Worm (Caenorhabditis elegans) whole organism, L1 larva: ENCODE measurements around the gene cutl-5.

Experiments used
- C04F5.9 ChIP-seq: sonication (generic microtip); optimal IDR thresholded peaks from 2 replicates; lab custom pipeline; 2016; ENCODE audit warnings: missing genetic modification characterization, missing compliant biosample characterization
- C16A3.4 ChIP-seq: fragments of 150-350 bp; optimal IDR thresholded peaks from 2 replicates; lab custom pipeline; 2014; ENCODE audit warnings: missing biosample characterization, missing genetic modification characterization
- ama-1 ChIP-seq: fragments of 150-350 bp; optimal IDR thresholded peaks from 2 replicates; lab custom pipeline; 2014
- blmp-1 ChIP-seq: fragments of 150-350 bp; optimal IDR thresholded peaks from 2 replicates; lab custom pipeline; 2014; ENCODE audit warnings: missing biosample characterization, missing genetic modification characterization
- ceh-8 ChIP-seq: fragments of 200-800 bp; sonication (Bioruptor generic); optimal IDR thresholded peaks from 2 replicates; lab custom pipeline; 2018; ENCODE audit warnings: mild to moderate bottlenecking, missing genetic modification characterization, moderate library complexity, missing compliant biosample characterization
- ceh-82 ChIP-seq, 3 experiments: fragments of 150-350 bp in 1 of 3; sonication (generic microtip) in 2 of 3; optimal IDR thresholded peaks; 2 replicates each; lab custom pipeline; 2014 to 2017; ENCODE audit warnings: missing biosample characterization in 3 of 3, missing genetic modification characterization in 3 of 3
- ceh-90 ChIP-seq: sonication (generic microtip); optimal IDR thresholded peaks from 2 replicates; lab custom pipeline; 2016; ENCODE audit warnings: missing genetic modification characterization, missing compliant biosample characterization
- ces-1 ChIP-seq: fragments of 150-350 bp; optimal IDR thresholded peaks from 2 replicates; lab custom pipeline; 2014; ENCODE audit warnings: missing biosample characterization, missing genetic modification reagents, missing genetic modification characterization
- dpl-1 ChIP-seq, 3 experiments: fragments of 150-350 bp in 2 of 3; sonication (generic microtip) in 1 of 3; optimal IDR thresholded peaks; 2 replicates each; lab custom pipeline; 2014 to 2017; ENCODE audit warnings: missing biosample characterization in 3 of 3, missing genetic modification characterization in 3 of 3, missing genetic modification reagents in 3 of 3
- efl-1 ChIP-seq, 4 experiments: fragments of 150-350 bp; optimal IDR thresholded peaks in 3 of 4; peaks in 1 of 4; 1 replicate in 1 of 4; 2 replicates in 3 of 4; lab custom pipeline; 2014; ENCODE audit warnings: missing biosample characterization in 2 of 4, missing genetic modification characterization in 2 of 4, missing genetic modification reagents in 2 of 4
- efl-3 ChIP-seq: fragments of 200-800 bp; sonication (Bioruptor generic); optimal IDR thresholded peaks from 2 replicates; lab custom pipeline; 2018; ENCODE audit warnings: mild to moderate bottlenecking, missing genetic modification characterization, missing compliant biosample characterization
- elt-2 ChIP-seq: sonication (generic microtip); optimal IDR thresholded peaks from 2 replicates; lab custom pipeline; 2016; ENCODE audit warnings: missing genetic modification characterization, mild to moderate bottlenecking, inconsistent platforms, missing compliant biosample characterization, missing genetic modification reagents
- elt-3 ChIP-seq, 6 experiments: fragments of 150-350 bp in 1 of 6; sonication (generic microtip); optimal IDR thresholded peaks; 2 replicates each; lab custom pipeline; 2017 to 2018; ENCODE audit warnings: missing biosample characterization in 6 of 6, missing genetic modification characterization in 6 of 6, inconsistent platforms in 1 of 6
- fkh-10 ChIP-seq: sonication (generic microtip); optimal IDR thresholded peaks from 2 replicates; lab custom pipeline; 2017; ENCODE audit warnings: missing biosample characterization, missing genetic modification reagents, missing genetic modification characterization
- fkh-4 ChIP-seq: sonication (generic microtip); optimal IDR thresholded peaks from 2 replicates; lab custom pipeline; 2016; ENCODE audit warnings: missing compliant biosample characterization, missing genetic modification characterization, borderline replicate concordance
- fos-1 ChIP-seq: fragments of 150-350 bp; optimal IDR thresholded peaks from 2 replicates; lab custom pipeline; 2014; ENCODE audit warnings: missing biosample characterization, missing genetic modification characterization
- grh-1 ChIP-seq: fragments of 200-800 bp; sonication (Bioruptor generic); IDR thresholded peaks from 2 replicates; pipeline ENCODE4 v1.3.6; 2022; ENCODE audit warnings: missing genetic modification reagents, missing genetic modification characterization, missing compliant biosample characterization
- hlh-4 ChIP-seq: sonication (generic microtip); optimal IDR thresholded peaks from 2 replicates; lab custom pipeline; 2016; ENCODE audit warnings: mild to moderate bottlenecking, missing genetic modification characterization, missing compliant biosample characterization
- irx-1 ChIP-seq: sonication (generic microtip); optimal IDR thresholded peaks from 2 replicates; lab custom pipeline; 2016; ENCODE audit warnings: missing genetic modification characterization, missing compliant biosample characterization
- isw-1 ChIP-seq: fragments of 200-800 bp; sonication (Bioruptor generic); IDR thresholded peaks from 2 replicates; pipeline ENCODE4 v1.3.6; 2022; ENCODE audit warnings: missing genetic modification characterization, missing compliant biosample characterization
- lin-14 ChIP-seq: fragments of 200-800 bp; sonication (Bioruptor generic); optimal IDR thresholded peaks from 2 replicates; lab custom pipeline; 2018; ENCODE audit warnings: mild to moderate bottlenecking, missing genetic modification characterization, moderate library complexity, missing compliant biosample characterization
- lin-35 ChIP-seq, 2 experiments: fragments of 150-350 bp; optimal IDR thresholded peaks; 2 replicates each; lab custom pipeline; 2014; ENCODE audit warnings: missing biosample characterization in 2 of 2, missing genetic modification characterization in 2 of 2, missing genetic modification reagents in 2 of 2
- lin-39 ChIP-seq: fragments of 150-350 bp; optimal IDR thresholded peaks from 2 replicates; lab custom pipeline; 2014; ENCODE audit warnings: missing biosample characterization, missing genetic modification reagents, missing genetic modification characterization
- lir-3 ChIP-seq: sonication (generic microtip); optimal IDR thresholded peaks from 2 replicates; lab custom pipeline; 2016; ENCODE audit warnings: mild to moderate bottlenecking, missing genetic modification characterization, moderate library complexity, missing compliant biosample characterization; ENCODE audit not compliant: poor library complexity
- lsy-2 ChIP-seq, 2 experiments: fragments of 150-350 bp; optimal IDR thresholded peaks; 2 replicates each; lab custom pipeline; 2014; ENCODE audit warnings: missing biosample characterization in 2 of 2, missing genetic modification characterization in 2 of 2
- mab-9 ChIP-seq: fragments of 200-800 bp; sonication (Bioruptor generic); IDR thresholded peaks from 2 replicates; pipeline ENCODE4 v1.3.6; 2022; ENCODE audit warnings: missing genetic modification reagents, missing genetic modification characterization, missing compliant biosample characterization
- mdl-1 ChIP-seq, 2 experiments: fragments of 150-350 bp; optimal IDR thresholded peaks; 2 replicates each; lab custom pipeline; 2014 to 2017; ENCODE audit warnings: missing biosample characterization in 2 of 2, missing genetic modification characterization in 2 of 2, inconsistent platforms in 1 of 2
- mef-2 ChIP-seq: fragments of 150-350 bp; optimal IDR thresholded peaks from 2 replicates; lab custom pipeline; 2014; ENCODE audit warnings: missing biosample characterization, missing genetic modification characterization
- mep-1 ChIP-seq: fragments of 150-350 bp; optimal IDR thresholded peaks from 2 replicates; lab custom pipeline; 2014; ENCODE audit warnings: missing biosample characterization, missing genetic modification characterization
- nhr-19 ChIP-seq: fragments of 200-800 bp; sonication (Bioruptor generic); conservative IDR thresholded peaks from 2 replicates; pipeline ENCODE4 v1.3.6; 2022; ENCODE audit warnings: missing genetic modification characterization, missing compliant biosample characterization
- nhr-28 ChIP-seq: fragments of 150-350 bp; optimal IDR thresholded peaks from 2 replicates; lab custom pipeline; 2014; ENCODE audit warnings: missing biosample characterization, missing genetic modification characterization
- nhr-47 ChIP-seq: sonication (generic microtip); optimal IDR thresholded peaks from 2 replicates; lab custom pipeline; 2016; ENCODE audit warnings: mild to moderate bottlenecking, missing genetic modification characterization, moderate library complexity, missing compliant biosample characterization
- nhr-77 ChIP-seq: fragments of 150-350 bp; optimal IDR thresholded peaks from 2 replicates; lab custom pipeline; 2014; ENCODE audit warnings: missing biosample characterization, missing genetic modification characterization
- nhr-84 ChIP-seq: sonication (generic microtip); optimal IDR thresholded peaks from 2 replicates; lab custom pipeline; 2017; ENCODE audit warnings: missing biosample characterization, missing genetic modification characterization
- pag-3 ChIP-seq: sonication (generic microtip); optimal IDR thresholded peaks from 2 replicates; lab custom pipeline; 2017; ENCODE audit warnings: missing genetic modification characterization, mild to moderate bottlenecking, missing compliant biosample characterization, antibody characterized with exemption, borderline replicate concordance; ENCODE audit not compliant: insufficient read depth
- skn-1 ChIP-seq: fragments of 150-350 bp; optimal IDR thresholded peaks from 2 replicates; lab custom pipeline; 2014; ENCODE audit warnings: missing biosample characterization, missing genetic modification characterization
- snpc-4 ChIP-seq: fragments of 150-350 bp; optimal IDR thresholded peaks from 2 replicates; lab custom pipeline; 2014; ENCODE audit warnings: missing biosample characterization, missing genetic modification characterization
- snu-23 ChIP-seq: sonication (generic microtip); optimal IDR thresholded peaks from 2 replicates; lab custom pipeline; 2016; ENCODE audit warnings: missing genetic modification characterization, missing compliant biosample characterization
- swsn-7 ChIP-seq: sonication (generic microtip); optimal IDR thresholded peaks from 2 replicates; lab custom pipeline; 2016; ENCODE audit warnings: missing genetic modification characterization, missing compliant biosample characterization
- tlp-1 ChIP-seq: fragments of 150-350 bp; optimal IDR thresholded peaks from 2 replicates; lab custom pipeline; 2014; ENCODE audit warnings: missing biosample characterization, missing genetic modification characterization
- unc-130 ChIP-seq: fragments of 150-350 bp; optimal IDR thresholded peaks from 2 replicates; lab custom pipeline; 2017; ENCODE audit warnings: missing biosample characterization, missing genetic modification characterization, inconsistent platforms
- unc-86 ChIP-seq: sonication (generic microtip); optimal IDR thresholded peaks from 2 replicates; lab custom pipeline; 2016; ENCODE audit warnings: missing genetic modification characterization, missing compliant biosample characterization
- zag-1 ChIP-seq: fragments of 150-350 bp; optimal IDR thresholded peaks from 2 replicates; lab custom pipeline; 2014; ENCODE audit warnings: missing biosample characterization, missing genetic modification characterization

cutl-5 gene

ce11 chrII:7111012-7111656 lies 4.6 kb downstream of the cutl-5 start (continued):
- TF ChIP-seq skn-1 (tag; lab: Kevin White, UChicago) (no peak), lir-3 (no peak), fos-1 (tag; lab: Kevin White, UChicago) (no peak)

- TF ChIP-seq zag-1 (tag; lab: Kevin White, UChicago) (no peak), C04F5.9 (tag; lab: Kevin White, UChicago) (no peak), fos-1 (tag; lab: Kevin White, UChicago) (no peak), fkh-10 (GFP tag; lab: Kevin White, UChicago) (no peak), fkh-4 (tag; lab: Kevin White, UChicago) (no peak)
- TF ChIP-seq, all 84 proteins: peak for 0
Measured at ce11 chrII:7109956-7110355, 5.8 kb downstream of the cutl-5 start, which contains the start of gene F10E7.9. Gene F10E7.9, minus strand, starts transcription at chrII:7110056.

- TF ChIP-seq blmp-1 (tag; lab: Kevin White, UChicago), result no peak
- TF ChIP-seq tlp-1 (tag; lab: Kevin White, UChicago), result no peak
- no peak for TF ChIP-seq lsy-2 (tag; optimal IDR thresholded peaks at IDR 0.05; lab: Kevin White, UChicago)
- no peak for TF ChIP-seq nhr-47
- no peak for TF ChIP-seq efl-1 (optimal IDR thresholded peaks at IDR 0.05; lab: Kevin White, UChicago)
- no peak for TF ChIP-seq efl-1 (GFP tag; optimal IDR thresholded peaks at IDR 0.05 in 1 of 2; lab: Kevin White, UChicago)
- no peak for TF ChIP-seq C04F5.9 (tag; lab: Kevin White, UChicago)
- TF ChIP-seq C16A3.4 (tag; lab: Kevin White, UChicago), result no peak
- no peak for TF ChIP-seq nhr-84 (tag; lab: Kevin White, UChicago)
- no peak for TF ChIP-seq ceh-90 (tag; lab: Kevin White, UChicago)
- no peak for TF ChIP-seq mdl-1 (tag; optimal IDR thresholded peaks at IDR 0.05; lab: Kevin White, UChicago)
- TF ChIP-seq nhr-19 (GFP tag; lab: Robert Waterston, UW), result no peak
- no peak for TF ChIP-seq swsn-7 (tag; lab: Kevin White, UChicago)
- TF ChIP-seq elt-2, result no peak
- no peak for TF ChIP-seq snpc-4 (tag; lab: Kevin White, UChicago)
- no peak for TF ChIP-seq ceh-82 (tag; optimal IDR thresholded peaks at IDR 0.05; lab: Kevin White, UChicago)
- no peak for TF ChIP-seq grh-1
Measured at ce11 chrII:7106313-7106712, 9.4 kb downstream of the cutl-5 start.

ce11 chrII:7104794-7105613 lies 10.7 kb downstream of the cutl-5 start, which contains the start of the genes farl-11 and rpl-33:
Gene farl-11, minus strand, starts transcription at chrII:7105035.
Gene rpl-33, plus strand, starts transcription at chrII:7105563.
- TF ChIP-seq zag-1 (tag; lab: Kevin White, UChicago), result no peak
- TF ChIP-seq lin-35 (GFP tag; optimal IDR thresholded peaks at IDR 0.05; lab: Kevin White, UChicago), result peak; percentile 83 to 93
- no peak for TF ChIP-seq hlh-4
- TF ChIP-seq elt-3 (tag; optimal IDR thresholded peaks at IDR 0.05; lab: Kevin White, UChicago), result peak in 4 of 6 experiments; percentile 14 to 84 (median 61)
- peak; percentile 30 for TF ChIP-seq lin-39 (tag; lab: Kevin White, UChicago)
- peak; percentile 96 for TF ChIP-seq mep-1 (tag; lab: Kevin White, UChicago)
- TF ChIP-seq snu-23, result peak; percentile 92
- no peak for TF ChIP-seq mef-2 (tag; lab: Kevin White, UChicago)
- TF ChIP-seq efl-3 (GFP tag; lab: Kevin White, UChicago), result no peak
- TF ChIP-seq ceh-8 (GFP tag; lab: Kevin White, UChicago), result no peak
- no peak for TF ChIP-seq pag-3 (tag; lab: Kevin White, UChicago)
- TF ChIP-seq fos-1 (tag; lab: Kevin White, UChicago), result peak; percentile 89
- TF ChIP-seq C04F5.9 (tag; lab: Kevin White, UChicago), result peak; percentile 58
- TF ChIP-seq irx-1, result peak; percentile 43
- TF ChIP-seq lin-14 (GFP tag; lab: Kevin White, UChicago), result peak; percentile 85
- peak; percentile 80 for TF ChIP-seq isw-1 (GFP tag; lab: Robert Waterston, UW)
- TF ChIP-seq nhr-77 (tag; lab: Kevin White, UChicago), result peak; percentile 80
- peak; percentile 68 for TF ChIP-seq unc-86 (tag; lab: Kevin White, UChicago)
- no peak for TF ChIP-seq mab-9 (GFP tag; lab: Robert Waterston, UW)
- TF ChIP-seq dpl-1 (GFP tag; optimal IDR thresholded peaks at IDR 0.05; lab: Kevin White, UChicago), result peak; percentile 75 to 83 (median 81)
- TF ChIP-seq ces-1, result no peak
- TF ChIP-seq efl-1 (optimal IDR thresholded peaks at IDR 0.05; lab: Kevin White, UChicago), result peak; percentile 84 to 86
- peak; percentile 79 to 97 for TF ChIP-seq efl-1 (GFP tag; optimal IDR thresholded peaks at IDR 0.05 in 1 of 2; lab: Kevin White, UChicago)
- TF ChIP-seq unc-130 (tag; lab: Kevin White, UChicago), result peak; percentile 89
- TF ChIP-seq ama-1 (lab: Kevin White, UChicago), result peak; percentile 62
- no peak for TF ChIP-seq nhr-28 (tag; lab: Kevin White, UChicago)
- TF ChIP-seq grh-1, result peak; percentile 53; the same call in 1 of the 2 replicates
